Fruit fly (Drosophila melanogaster): Measurements from ENCODE around the gene Ufd4.

dm6 chr2L:10261774-10262173 is 30.4 kb downstream of the Ufd4 start:
- no peak for TF ChIP-seq Sin3A (optimal IDR thresholded peaks at IDR 0.05)
- TF ChIP-seq psq (optimal IDR thresholded peaks at IDR 0.05) = no peak
- TF ChIP-seq ttk (optimal IDR thresholded peaks at IDR 0.05) = no peak
